Worm (Caenorhabditis elegans) whole organism, early embryonic: ENCODE measurements around the gene F57F4.2.

Experiments
- B0310.2 ChIP-seq: sonication (generic microtip); optimal IDR thresholded peaks from 2 replicates; lab custom pipeline; 2016; ENCODE audit warnings: mild to moderate bottlenecking, missing genetic modification characterization, missing compliant biosample characterization
- F13C5.2 ChIP-seq: sonication (generic microtip); optimal IDR thresholded peaks from 2 replicates; lab custom pipeline; 2017; ENCODE audit warnings: mild to moderate bottlenecking, missing genetic modification characterization, inconsistent platforms, missing compliant biosample characterization
- aly-1 ChIP-seq: sonication (generic microtip); optimal IDR thresholded peaks from 2 replicates; lab custom pipeline; 2016; ENCODE audit warnings: missing genetic modification characterization, missing compliant biosample characterization
- ama-1 ChIP-seq: fragments of 150-350 bp; optimal IDR thresholded peaks from 2 replicates; lab custom pipeline; 2014
- ceh-13 ChIP-seq: fragments of 200-800 bp; sonication (Bioruptor generic); optimal IDR thresholded peaks from 2 replicates; lab custom pipeline; 2018; ENCODE audit warnings: mild to moderate bottlenecking, missing genetic modification characterization, missing compliant biosample characterization
- flt-1 ChIP-seq: fragments of 200-800 bp; sonication (Bioruptor generic); IDR thresholded peaks from 2 replicates; pipeline ENCODE4 v1.3.6; 2022; ENCODE audit warnings: missing genetic modification characterization, missing compliant biosample characterization
- hmbx-1 ChIP-seq: sonication (generic microtip); optimal IDR thresholded peaks from 2 replicates; lab custom pipeline; 2016; ENCODE audit warnings: mild to moderate bottlenecking, missing genetic modification characterization, missing compliant biosample characterization
- scrt-1 ChIP-seq: fragments of 200-800 bp; sonication (Bioruptor generic); IDR thresholded peaks from 2 replicates; pipeline ENCODE4 v1.3.6; 2022; ENCODE audit warnings: missing genetic modification characterization, missing compliant biosample characterization
- sea-1 ChIP-seq: fragments of 200-800 bp; sonication (Bioruptor generic); conservative IDR thresholded peaks from 2 replicates; pipeline ENCODE4 v1.3.6; 2022; ENCODE audit warnings: missing genetic modification characterization, missing compliant biosample characterization
- tbx-37 ChIP-seq: fragments of 200-800 bp; sonication (Bioruptor generic); conservative IDR thresholded peaks from 2 replicates; pipeline ENCODE4 v1.3.6; 2022; ENCODE audit warnings: missing genetic modification reagents, missing genetic modification characterization, missing compliant biosample characterization
- tra-4 ChIP-seq: sonication (generic microtip); optimal IDR thresholded peaks from 2 replicates; lab custom pipeline; 2017; ENCODE audit warnings: missing genetic modification characterization, missing compliant biosample characterization

DNA sequence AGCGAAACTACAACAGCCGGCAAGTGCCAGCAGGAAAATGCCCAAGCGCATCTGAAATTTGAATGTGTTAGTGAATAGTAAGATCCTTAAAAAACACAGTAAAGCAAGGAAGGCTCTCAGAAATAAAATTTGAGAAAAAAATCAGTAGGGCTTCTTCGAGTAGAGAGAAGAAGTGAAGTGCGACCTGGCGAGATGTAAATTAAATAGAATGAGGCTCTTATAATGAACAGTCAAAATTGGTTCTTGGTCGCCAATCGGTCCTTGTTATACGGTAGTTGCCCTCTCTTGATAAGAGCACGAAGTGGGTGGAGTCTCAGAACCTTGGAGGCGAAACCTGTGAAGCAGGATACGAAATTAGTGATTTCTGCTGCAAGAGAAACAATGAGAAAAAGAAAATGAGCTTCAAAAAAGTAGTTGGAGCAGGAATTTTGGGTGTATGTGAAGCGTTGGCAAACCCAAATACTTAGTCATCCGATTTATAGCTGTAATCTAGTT lies 19.2 kb upstream of the F57F4.2 start, which contains the start of gene bcf-1:
- no peak for TF ChIP-seq hmbx-1 (tag; lab: Kevin White, UChicago)
- no peak for TF ChIP-seq ama-1 (lab: Kevin White, UChicago)
- TF ChIP-seq sea-1: no peak
- no peak for TF ChIP-seq tbx-37 (GFP tag; lab: Robert Waterston, UW)
- TF ChIP-seq scrt-1 (GFP tag; lab: Robert Waterston, UW): no peak
- no peak for TF ChIP-seq B0310.2 (tag; lab: Kevin White, UChicago)
- no peak for TF ChIP-seq tra-4 (tag; lab: Kevin White, UChicago)
- TF ChIP-seq flt-1: no peak
- TF ChIP-seq F13C5.2 (tag; lab: Kevin White, UChicago): no peak
- no peak for TF ChIP-seq aly-1
- no peak for TF ChIP-seq ceh-13 (GFP tag; lab: Kevin White, UChicago)
